Worm (Caenorhabditis elegans) whole organism, late embryonic: ENCODE data around the gene M176.11.

Experiments used
- Y22D7AL.16 ChIP-seq: sonication (generic microtip); optimal IDR thresholded peaks from 2 replicates; lab custom pipeline; 2016; ENCODE audit warnings: missing genetic modification characterization, missing compliant biosample characterization
- ama-1 ChIP-seq: fragments of 150-350 bp; optimal IDR thresholded peaks from 2 replicates; lab custom pipeline; 2014
- ceh-14 ChIP-seq: sonication (generic microtip); optimal IDR thresholded peaks from 2 replicates; lab custom pipeline; 2016; ENCODE audit warnings: missing genotype, missing genetic modification characterization, missing compliant biosample characterization
- ets-4 ChIP-seq: sonication (generic microtip); optimal IDR thresholded peaks from 2 replicates; lab custom pipeline; 2016; ENCODE audit warnings: missing genetic modification characterization, missing compliant biosample characterization
- eyg-1 ChIP-seq: sonication (generic microtip); optimal IDR thresholded peaks from 2 replicates; lab custom pipeline; 2016; ENCODE audit warnings: missing genotype, missing genetic modification characterization, missing compliant biosample characterization
- pha-4 ChIP-seq: fragments of 150-350 bp; optimal IDR thresholded peaks from 2 replicates; lab custom pipeline; 2018; ENCODE audit warnings: missing biosample characterization, missing genetic modification reagents, missing genetic modification characterization
- pqm-1 ChIP-seq: sonication (generic microtip); optimal IDR thresholded peaks from 2 replicates; lab custom pipeline; 2016; ENCODE audit warnings: missing genetic modification characterization, missing compliant biosample characterization
- ztf-16 ChIP-seq: sonication (generic microtip); optimal IDR thresholded peaks from 2 replicates; lab custom pipeline; 2017; ENCODE audit warnings: missing genetic modification characterization, missing compliant biosample characterization

ce11 chrII:9454304-9454703, 32.2 kb downstream of the M176.11 start, which contains the start of gene chil-19:
- no peak for TF ChIP-seq eyg-1 (tag; lab: Kevin White, UChicago)
- TF ChIP-seq pqm-1: no peak
- no peak for TF ChIP-seq pha-4 (tag; lab: Kevin White, UChicago)
- TF ChIP-seq ama-1: no peak
- no peak for TF ChIP-seq ztf-16 (tag; lab: Kevin White, UChicago)
- no peak for TF ChIP-seq ets-4
- TF ChIP-seq Y22D7AL.16 (tag; lab: Kevin White, UChicago): no peak
- TF ChIP-seq ceh-14 (tag; lab: Kevin White, UChicago): no peak
